Worm (Caenorhabditis elegans): ENCODE results near the gene gei-13.
A peak's percentile ranks its signal among the peaks of the same experiment; 100 is the strongest.

gei-13 gene

ce11 chrIII:9619079-9619761 lies 17.7 kb downstream of the gei-13 start, which contains the start of gene hlh-11:
TSS of gene hlh-11 (plus strand) at chrIII:9619711.
- TF ChIP-seq nhr-19 (GFP tag; conservative IDR thresholded peaks at IDR 0.05), result peak; percentile 88
- no peak for TF ChIP-seq tlp-1 (tag; optimal IDR thresholded peaks at IDR 0.05)
- no peak for TF ChIP-seq ets-5 (GFP tag; IDR thresholded peaks at IDR 0.05)
- TF ChIP-seq ztf-4 (tag; optimal IDR thresholded peaks at IDR 0.05), result peak; percentile 92
- peak; percentile 87 for TF ChIP-seq zag-1 (tag; optimal IDR thresholded peaks at IDR 0.05)
- TF ChIP-seq unc-98 (GFP tag; IDR thresholded peaks at IDR 0.05), result no peak
- peak; percentile 94 for TF ChIP-seq tbx-2 (tag; optimal IDR thresholded peaks at IDR 0.05)
- TF ChIP-seq snpc-4 (tag; optimal IDR thresholded peaks at IDR 0.05), result peak; percentile 50
- peak; percentile 58 for TF ChIP-seq fos-1 (tag; optimal IDR thresholded peaks at IDR 0.05)
- no peak for TF ChIP-seq unc-30 (tag; optimal IDR thresholded peaks at IDR 0.05)
- no peak for TF ChIP-seq nhr-12 (tag; optimal IDR thresholded peaks at IDR 0.05)
- peak; percentile 58 for TF ChIP-seq unc-130 (tag; optimal IDR thresholded peaks at IDR 0.05)
- TF ChIP-seq aha-1 (tag; optimal IDR thresholded peaks at IDR 0.05), result peak; percentile 41
- peak; percentile 72 for TF ChIP-seq irx-1 (tag; optimal IDR thresholded peaks at IDR 0.05)
- TF ChIP-seq nhr-71 (tag; optimal IDR thresholded peaks at IDR 0.05), result peak; percentile 98
- peak; percentile 41 for TF ChIP-seq F16B12.6 (tag; optimal IDR thresholded peaks at IDR 0.05)
- no peak for TF ChIP-seq alr-1 (tag; optimal IDR thresholded peaks at IDR 0.05; ENCODE audit: borderline replicate concordance)
- TF ChIP-seq mab-9 (GFP tag; IDR thresholded peaks at IDR 0.05), result peak; percentile 28
- peak; percentile 97 for TF ChIP-seq nhr-85 (tag)
- TF ChIP-seq ceh-90 (tag; optimal IDR thresholded peaks at IDR 0.05), result peak; percentile 0
- no peak for TF ChIP-seq vab-15 (tag; optimal IDR thresholded peaks at IDR 0.05)
- peak; percentile 90 for TF ChIP-seq lir-3 (tag; optimal IDR thresholded peaks at IDR 0.05; ENCODE audit: poor library complexity)
- TF ChIP-seq ama-1 (optimal IDR thresholded peaks at IDR 0.05), result no peak
- TF ChIP-seq xbp-1 (tag; optimal IDR thresholded peaks at IDR 0.05), result peak; percentile 77
- peak; percentile 44 for TF ChIP-seq zip-4 (GFP tag; optimal IDR thresholded peaks at IDR 0.05)
- TF ChIP-seq sptf-1 (tag; optimal IDR thresholded peaks at IDR 0.05), result no peak
- TF ChIP-seq ztf-11 (tag; optimal IDR thresholded peaks at IDR 0.05), result peak in 1 of 2 experiments; percentile 68
- TF ChIP-seq sox-4 (tag; optimal IDR thresholded peaks at IDR 0.05), result peak; percentile 59
- peak; percentile 67 to 94 for TF ChIP-seq egl-27 (tag; optimal IDR thresholded peaks at IDR 0.05)
- peak; percentile 39 for TF ChIP-seq nhr-237 (tag; optimal IDR thresholded peaks at IDR 0.05)
- peak; percentile 95 for TF ChIP-seq dsc-1 (tag; optimal IDR thresholded peaks at IDR 0.05)
- no peak for TF ChIP-seq C34B4.2 (tag; optimal IDR thresholded peaks at IDR 0.05)
- no peak for TF ChIP-seq nhr-28 (tag; optimal IDR thresholded peaks at IDR 0.05)
- peak; percentile 71 for TF ChIP-seq skn-1 (tag; optimal IDR thresholded peaks at IDR 0.05)
- peak; percentile 86 to 99 for TF ChIP-seq mdl-1 (tag; optimal IDR thresholded peaks at IDR 0.05)
- peak; percentile 99 for TF ChIP-seq lin-14 (GFP tag; optimal IDR thresholded peaks at IDR 0.05)
- TF ChIP-seq ceh-63 (GFP tag; optimal IDR thresholded peaks at IDR 0.05), result no peak
- TF ChIP-seq ceh-8 (GFP tag; optimal IDR thresholded peaks at IDR 0.05), result peak; percentile 47
- peak; percentile 55 for TF ChIP-seq pax-3 (tag; optimal IDR thresholded peaks at IDR 0.05)
- TF ChIP-seq blmp-1 (tag; optimal IDR thresholded peaks at IDR 0.05), result peak; percentile 81
- TF ChIP-seq ces-1 (GFP tag; optimal IDR thresholded peaks at IDR 0.05), result no peak
- TF ChIP-seq efl-3 (GFP tag; optimal IDR thresholded peaks at IDR 0.05), result no peak
- peak; percentile 72 for TF ChIP-seq fkh-4 (tag; optimal IDR thresholded peaks at IDR 0.05; ENCODE audit: borderline replicate concordance)
- TF ChIP-seq hpl-2 (GFP tag; optimal IDR thresholded peaks at IDR 0.05), result no peak
- peak; percentile 81 for TF ChIP-seq unc-86 (tag; optimal IDR thresholded peaks at IDR 0.05)
- peak in 4 of 6 experiments; percentile 40 to 75 (median 55) for TF ChIP-seq elt-3 (tag; optimal IDR thresholded peaks at IDR 0.05)
- no peak for TF ChIP-seq hlh-4 (tag; optimal IDR thresholded peaks at IDR 0.05)
- TF ChIP-seq pag-3 (tag; optimal IDR thresholded peaks at IDR 0.05; ENCODE audit: borderline replicate concordance, insufficient read depth), result peak; percentile 57
- peak; percentile 95 for TF ChIP-seq swsn-7 (tag; optimal IDR thresholded peaks at IDR 0.05)
- TF ChIP-seq ceh-88 (GFP tag; IDR thresholded peaks at IDR 0.05), result peak; percentile 77
- TF ChIP-seq isw-1 (GFP tag; IDR thresholded peaks at IDR 0.05), result peak; percentile 65
- peak; percentile 96 for TF ChIP-seq nhr-20 (tag; optimal IDR thresholded peaks at IDR 0.05)
